Worm (Caenorhabditis elegans): ENCODE data around the gene fbxa-199.

DNA sequence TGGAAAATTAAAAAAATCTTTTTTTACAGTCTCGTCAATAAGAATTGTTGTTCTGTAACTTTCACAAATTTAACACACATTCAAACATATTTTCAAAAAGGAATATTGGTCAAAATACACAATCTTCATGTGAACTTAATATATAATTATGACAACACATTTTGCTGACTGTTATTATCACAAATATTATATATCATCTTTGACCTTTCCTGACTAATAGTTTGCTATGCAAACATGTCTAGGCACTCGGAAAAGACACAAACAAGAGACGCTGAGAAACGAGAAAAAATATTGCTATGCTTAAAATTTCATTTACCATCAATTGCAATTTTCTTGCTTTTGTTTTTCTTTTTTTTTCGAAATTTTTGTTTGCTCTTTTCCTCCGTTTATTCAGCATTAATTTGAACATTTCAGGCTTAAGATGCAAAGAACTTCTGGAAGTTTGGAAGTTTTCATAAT is 3.3 kb upstream of the fbxa-199 start, which contains the start of gene fbxa-135:
- TF ChIP-seq dmd-4 (tag; optimal IDR thresholded peaks at IDR 0.05) (no peak), F13H6.1 (tag; optimal IDR thresholded peaks at IDR 0.05) (no peak), unc-62 (GFP tag; optimal IDR thresholded peaks at IDR 0.05) (no peak), nhr-23 (tag; optimal IDR thresholded peaks at IDR 0.05) (no peak), fos-1 (tag; optimal IDR thresholded peaks at IDR 0.05) (peak; percentile 16)

Data from whole organism, L2 larva.